Worm (Caenorhabditis elegans) whole organism, L1 larva: Measurements from ENCODE around the gene F22B8.7.

Experiments
- Y116A8C.19 ChIP-seq: sonication (generic microtip); optimal IDR thresholded peaks from 2 replicates; lab custom pipeline; 2016; ENCODE audit warnings: missing compliant biosample characterization, missing genetic modification characterization, borderline replicate concordance
- aly-2 ChIP-seq: fragments of 150-350 bp; optimal IDR thresholded peaks from 2 replicates; lab custom pipeline; 2014; ENCODE audit warnings: missing biosample characterization, missing genetic modification characterization
- ama-1 ChIP-seq: fragments of 150-350 bp; optimal IDR thresholded peaks from 2 replicates; lab custom pipeline; 2014
- ceh-90 ChIP-seq: sonication (generic microtip); optimal IDR thresholded peaks from 2 replicates; lab custom pipeline; 2016; ENCODE audit warnings: missing genetic modification characterization, missing compliant biosample characterization
- efl-1 ChIP-seq, 4 experiments: fragments of 150-350 bp; optimal IDR thresholded peaks in 3 of 4; peaks in 1 of 4; 1 replicate in 1 of 4; 2 replicates in 3 of 4; lab custom pipeline; 2014; ENCODE audit warnings: missing biosample characterization in 2 of 4, missing genetic modification characterization in 2 of 4, missing genetic modification reagents in 2 of 4
- efl-3 ChIP-seq: fragments of 200-800 bp; sonication (Bioruptor generic); optimal IDR thresholded peaks from 2 replicates; lab custom pipeline; 2018; ENCODE audit warnings: mild to moderate bottlenecking, missing genetic modification characterization, missing compliant biosample characterization
- egl-13 ChIP-seq: sonication (generic microtip); optimal IDR thresholded peaks from 2 replicates; lab custom pipeline; 2016; ENCODE audit warnings: missing genotype, missing genetic modification reagents, missing genetic modification characterization, missing compliant biosample characterization
- egl-27 ChIP-seq, 2 experiments: fragments of 150-350 bp in 1 of 2; sonication (generic microtip); optimal IDR thresholded peaks; 3 replicates each; lab custom pipeline; 2017 to 2018; ENCODE audit warnings: missing biosample characterization in 2 of 2, missing genetic modification characterization in 2 of 2, missing genetic modification reagents in 2 of 2
- elt-2 ChIP-seq: sonication (generic microtip); optimal IDR thresholded peaks from 2 replicates; lab custom pipeline; 2016; ENCODE audit warnings: missing genetic modification characterization, mild to moderate bottlenecking, inconsistent platforms, missing compliant biosample characterization, missing genetic modification reagents
- elt-3 ChIP-seq, 6 experiments: fragments of 150-350 bp in 1 of 6; sonication (generic microtip); optimal IDR thresholded peaks; 2 replicates each; lab custom pipeline; 2017 to 2018; ENCODE audit warnings: missing biosample characterization in 6 of 6, missing genetic modification characterization in 6 of 6, inconsistent platforms in 1 of 6
- ets-5 ChIP-seq: fragments of 200-800 bp; sonication (Bioruptor generic); IDR thresholded peaks from 2 replicates; pipeline ENCODE4 v1.3.6; 2022; ENCODE audit warnings: missing genetic modification characterization, missing compliant biosample characterization
- fkh-10 ChIP-seq: sonication (generic microtip); optimal IDR thresholded peaks from 2 replicates; lab custom pipeline; 2017; ENCODE audit warnings: missing biosample characterization, missing genetic modification reagents, missing genetic modification characterization
- fos-1 ChIP-seq: fragments of 150-350 bp; optimal IDR thresholded peaks from 2 replicates; lab custom pipeline; 2014; ENCODE audit warnings: missing biosample characterization, missing genetic modification characterization
- grh-1 ChIP-seq: fragments of 200-800 bp; sonication (Bioruptor generic); IDR thresholded peaks from 2 replicates; pipeline ENCODE4 v1.3.6; 2022; ENCODE audit warnings: missing genetic modification reagents, missing genetic modification characterization, missing compliant biosample characterization
- hlh-4 ChIP-seq: sonication (generic microtip); optimal IDR thresholded peaks from 2 replicates; lab custom pipeline; 2016; ENCODE audit warnings: mild to moderate bottlenecking, missing genetic modification characterization, missing compliant biosample characterization
- lin-13 ChIP-seq: fragments of 150-350 bp; optimal IDR thresholded peaks from 2 replicates; lab custom pipeline; 2014; ENCODE audit warnings: missing biosample characterization, missing genetic modification reagents, missing genetic modification characterization
- lin-14 ChIP-seq: fragments of 200-800 bp; sonication (Bioruptor generic); optimal IDR thresholded peaks from 2 replicates; lab custom pipeline; 2018; ENCODE audit warnings: mild to moderate bottlenecking, missing genetic modification characterization, moderate library complexity, missing compliant biosample characterization
- lir-3 ChIP-seq: sonication (generic microtip); optimal IDR thresholded peaks from 2 replicates; lab custom pipeline; 2016; ENCODE audit warnings: mild to moderate bottlenecking, missing genetic modification characterization, moderate library complexity, missing compliant biosample characterization; ENCODE audit not compliant: poor library complexity
- mab-9 ChIP-seq: fragments of 200-800 bp; sonication (Bioruptor generic); IDR thresholded peaks from 2 replicates; pipeline ENCODE4 v1.3.6; 2022; ENCODE audit warnings: missing genetic modification reagents, missing genetic modification characterization, missing compliant biosample characterization
- mdl-1 ChIP-seq, 2 experiments: fragments of 150-350 bp; optimal IDR thresholded peaks; 2 replicates each; lab custom pipeline; 2014 to 2017; ENCODE audit warnings: missing biosample characterization in 2 of 2, missing genetic modification characterization in 2 of 2, inconsistent platforms in 1 of 2
- nhr-12 ChIP-seq: sonication (generic microtip); optimal IDR thresholded peaks from 2 replicates; lab custom pipeline; 2017; ENCODE audit warnings: missing biosample characterization, missing genetic modification characterization
- nhr-20 ChIP-seq: sonication (generic microtip); optimal IDR thresholded peaks from 2 replicates; lab custom pipeline; 2016; ENCODE audit warnings: mild to moderate bottlenecking, missing genetic modification characterization, missing compliant biosample characterization
- nhr-85 ChIP-seq: sonication (generic microtip); peaks from one replicate; lab custom pipeline; 2016; ENCODE audit warnings: missing genetic modification characterization, inconsistent platforms, missing compliant biosample characterization
- pag-3 ChIP-seq: sonication (generic microtip); optimal IDR thresholded peaks from 2 replicates; lab custom pipeline; 2017; ENCODE audit warnings: missing genetic modification characterization, mild to moderate bottlenecking, missing compliant biosample characterization, antibody characterized with exemption, borderline replicate concordance; ENCODE audit not compliant: insufficient read depth
- pax-3 ChIP-seq: fragments of 200-800 bp; sonication (Bioruptor generic); optimal IDR thresholded peaks from 2 replicates; lab custom pipeline; 2018; ENCODE audit warnings: mild to moderate bottlenecking, missing genetic modification characterization, moderate library complexity, missing compliant biosample characterization
- pqm-1 ChIP-seq: sonication (generic microtip); optimal IDR thresholded peaks from 3 replicates; lab custom pipeline; 2017; ENCODE audit warnings: missing biosample characterization, missing genetic modification characterization
- skn-1 ChIP-seq: fragments of 150-350 bp; optimal IDR thresholded peaks from 2 replicates; lab custom pipeline; 2014; ENCODE audit warnings: missing biosample characterization, missing genetic modification characterization
- sptf-1 ChIP-seq: fragments of 150-350 bp; optimal IDR thresholded peaks from 2 replicates; lab custom pipeline; 2014; ENCODE audit warnings: missing biosample characterization, missing genetic modification characterization
- sup-37 ChIP-seq: fragments of 200-800 bp; sonication (Bioruptor generic); optimal IDR thresholded peaks from 2 replicates; lab custom pipeline; 2018; ENCODE audit warnings: mild to moderate bottlenecking, missing genetic modification characterization, missing compliant biosample characterization
- tbx-2 ChIP-seq: sonication (generic microtip); optimal IDR thresholded peaks from 2 replicates; lab custom pipeline; 2016; ENCODE audit warnings: missing genetic modification characterization, missing compliant biosample characterization
- tlp-1 ChIP-seq: fragments of 150-350 bp; optimal IDR thresholded peaks from 2 replicates; lab custom pipeline; 2014; ENCODE audit warnings: missing biosample characterization, missing genetic modification characterization
- unc-130 ChIP-seq: fragments of 150-350 bp; optimal IDR thresholded peaks from 2 replicates; lab custom pipeline; 2017; ENCODE audit warnings: missing biosample characterization, missing genetic modification characterization, inconsistent platforms
- unc-98 ChIP-seq: fragments of 200-800 bp; sonication (Bioruptor generic); IDR thresholded peaks from 2 replicates; pipeline ENCODE4 v1.3.6; 2022; ENCODE audit warnings: missing genetic modification characterization, missing compliant biosample characterization
- zag-1 ChIP-seq: fragments of 150-350 bp; optimal IDR thresholded peaks from 2 replicates; lab custom pipeline; 2014; ENCODE audit warnings: missing biosample characterization, missing genetic modification characterization

F22B8.7 gene

DNA sequence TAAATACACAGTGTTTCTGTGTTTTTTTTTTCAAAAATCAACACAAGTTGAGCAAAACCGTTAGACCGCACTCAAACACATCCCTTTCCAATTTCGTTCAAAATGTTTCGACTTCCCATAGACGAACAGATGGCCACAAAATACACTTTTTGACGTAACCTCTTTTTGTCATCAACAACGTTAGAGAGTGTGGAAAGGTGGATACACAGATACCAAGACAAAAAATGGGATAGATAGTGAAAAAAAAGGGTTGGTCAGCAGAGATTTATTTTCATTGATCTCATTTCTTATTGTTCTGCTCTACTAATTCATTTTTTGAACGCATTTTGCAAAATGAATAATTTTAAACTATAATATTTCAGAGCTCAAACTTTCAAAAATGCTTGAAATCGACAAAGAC lies 478 bp downstream of the F22B8.7 start (continued):
- TF ChIP-seq efl-3 (GFP tag; lab: Kevin White, UChicago) (no peak), egl-13 (tag; lab: Kevin White, UChicago) (no peak), pax-3 (no peak), ceh-90 (tag; lab: Kevin White, UChicago) (no peak), sup-37 (no peak), aly-2 (no peak), grh-1 (GFP tag; lab: Robert Waterston, UW) (no peak), efl-1 (optimal IDR thresholded peaks at IDR 0.05; lab: Kevin White, UChicago) (no peak), efl-1 (GFP tag; optimal IDR thresholded peaks at IDR 0.05 in 1 of 2; lab: Kevin White, UChicago) (no peak)

DNA sequence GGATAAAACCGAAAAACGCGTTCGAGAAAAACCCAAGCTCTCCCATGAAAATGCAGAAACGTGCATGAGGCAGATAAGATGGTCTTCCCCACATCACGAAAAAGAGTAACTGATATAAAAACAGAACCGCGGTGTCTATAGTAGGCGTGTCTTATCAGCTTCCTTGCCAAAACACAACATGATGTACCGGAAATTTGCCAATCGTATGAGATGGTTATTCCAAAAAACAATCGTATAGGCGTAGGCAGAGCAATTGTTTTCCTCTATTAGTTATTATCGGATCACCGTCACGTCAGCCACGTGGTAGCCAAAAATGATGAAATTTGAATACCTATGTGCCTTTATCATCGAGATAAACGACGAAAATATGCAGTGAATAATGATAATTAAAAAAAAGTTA lies 5.1 kb downstream of the F22B8.7 start, which contains the start of gene str-7:
str-7 (minus strand) TSS at position 101 of the 400 bp plus-strand sequence.
- TF ChIP-seq aly-2: no peak
- no peak for TF ChIP-seq unc-130
- TF ChIP-seq Y116A8C.19 (tag; lab: Kevin White, UChicago): no peak
- no peak for TF ChIP-seq egl-27 (tag; optimal IDR thresholded peaks at IDR 0.05; lab: Kevin White, UChicago)
- TF ChIP-seq sptf-1 (tag; lab: Kevin White, UChicago): no peak
- no peak for TF ChIP-seq lir-3 (tag; lab: Kevin White, UChicago)
- TF ChIP-seq fkh-10 (GFP tag; lab: Kevin White, UChicago): no peak

DNA sequence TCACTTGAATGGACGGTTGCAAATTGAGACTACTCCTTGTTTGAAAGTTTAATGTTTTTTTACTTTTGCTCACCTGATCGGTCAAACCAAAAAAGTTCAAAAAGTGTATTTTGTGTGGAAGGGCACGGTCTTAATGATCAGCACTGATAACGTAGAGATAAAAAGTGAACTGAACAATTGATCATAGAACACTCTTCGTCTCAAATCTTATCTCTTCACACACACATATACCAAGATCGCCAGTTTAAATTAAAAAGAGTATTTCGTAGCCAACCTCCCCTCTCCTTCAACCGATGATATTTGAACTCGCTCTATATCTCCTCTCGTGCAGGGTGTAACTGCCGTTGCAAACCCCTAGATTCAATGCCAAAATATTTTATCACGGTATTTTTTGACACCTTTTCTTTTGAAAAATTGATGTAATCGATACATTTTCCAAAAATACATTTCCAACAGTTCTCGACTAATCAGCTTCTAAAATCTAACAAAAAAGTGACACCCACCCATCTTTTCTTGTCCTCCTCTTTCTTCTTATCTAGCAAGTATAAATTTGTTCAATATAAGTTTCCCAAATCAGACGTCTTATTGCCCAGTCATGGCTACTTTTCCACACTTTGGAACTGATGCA lies 5.8 kb downstream of the F22B8.7 start, which contains the start of gene cth-1:
cth-1 (plus strand) TSS at position 578 of the 628 bp plus-strand sequence.
- TF ChIP-seq efl-1 (optimal IDR thresholded peaks at IDR 0.05; lab: Kevin White, UChicago) (no peak), efl-1 (GFP tag; optimal IDR thresholded peaks at IDR 0.05 in 1 of 2; lab: Kevin White, UChicago) (peak in 1 of 2 experiments; percentile 88), fos-1 (tag; lab: Kevin White, UChicago) (no peak), nhr-12 (tag; lab: Kevin White, UChicago) (no peak), ets-5 (GFP tag; lab: Robert Waterston, UW) (no peak), skn-1 (tag; lab: Kevin White, UChicago) (no peak), egl-27 (tag; optimal IDR thresholded peaks at IDR 0.05; lab: Kevin White, UChicago) (no peak), tbx-2 (tag; lab: Kevin White, UChicago) (no peak), mdl-1 (tag; optimal IDR thresholded peaks at IDR 0.05; lab: Kevin White, UChicago) (peak in 1 of 2 experiments; percentile 1), elt-3 (tag; optimal IDR thresholded peaks at IDR 0.05; lab: Kevin White, UChicago) (peak in 3 of 6 experiments; percentile 38 to 67 (median 46)), nhr-20 (tag; lab: Kevin White, UChicago) (peak; percentile 14), lin-14 (GFP tag; lab: Kevin White, UChicago) (peak; percentile 14), elt-2 (peak; percentile 49), nhr-85 (tag; lab: Kevin White, UChicago) (peak; percentile 72)

DNA sequence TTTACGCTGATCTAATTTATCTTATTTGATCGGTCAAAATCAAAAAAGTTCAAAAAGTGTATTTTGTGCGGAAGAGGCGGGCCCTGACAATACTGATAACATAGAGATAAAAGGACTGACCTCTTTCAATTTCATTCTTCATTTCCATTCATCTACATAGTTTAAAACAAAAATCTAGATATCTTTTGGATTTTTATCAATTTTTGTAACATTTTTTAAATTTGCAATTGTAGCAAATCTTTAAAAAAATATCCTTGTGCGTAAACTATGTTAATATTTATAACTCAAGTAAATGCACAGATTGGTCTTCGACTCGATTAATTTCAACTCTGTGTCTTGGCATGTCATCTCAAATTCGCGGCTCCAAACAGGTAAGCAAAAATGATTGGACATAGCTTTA lies 9.2 kb downstream of the F22B8.7 start, which contains the start of gene argk-1:
argk-1 (plus strand) TSS at position 301 of the 400 bp plus-strand sequence.
- TF ChIP-seq tlp-1 (no peak), zag-1 (tag; lab: Kevin White, UChicago) (no peak), mab-9 (GFP tag; lab: Robert Waterston, UW) (no peak), hlh-4 (tag; lab: Kevin White, UChicago) (no peak), pqm-1 (no peak), lin-13 (GFP tag; lab: Kevin White, UChicago) (no peak), ama-1 (lab: Kevin White, UChicago) (no peak), pag-3 (tag; lab: Kevin White, UChicago) (no peak)

DNA sequence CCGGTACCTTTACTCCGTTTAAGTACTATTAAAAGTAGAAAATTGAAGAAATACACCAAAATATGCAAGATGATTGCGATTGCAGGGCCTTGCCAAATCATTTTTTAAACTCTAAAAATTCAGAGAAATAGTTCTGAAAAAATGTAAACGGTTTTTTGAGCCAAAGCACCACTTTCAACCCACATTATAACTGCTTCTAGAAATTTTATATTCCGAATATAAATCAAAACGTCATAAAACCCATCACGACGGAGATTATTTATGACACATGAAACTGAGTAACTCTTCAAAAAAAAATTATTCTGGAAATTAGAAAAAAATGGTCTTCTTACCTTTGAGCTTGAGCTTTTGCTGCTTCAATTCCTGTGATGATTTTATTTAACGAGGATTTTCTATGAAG lies 19.9 kb downstream of the F22B8.7 start, which contains the start of gene srxa-16:
srxa-16 (minus strand) TSS at position 101 of the 400 bp plus-strand sequence.
- TF ChIP-seq unc-98 (GFP tag; lab: Robert Waterston, UW): no peak
- no peak for TF ChIP-seq lin-14 (GFP tag; lab: Kevin White, UChicago)
- TF ChIP-seq ama-1 (lab: Kevin White, UChicago): no peak
- TF ChIP-seq, all 84 proteins: peak for 0
